Worm (Caenorhabditis elegans) whole organism, L3 larva: ENCODE results near the gene C15F1.2.

Source experiments
- R02D3.7 ChIP-seq: fragments of 150-350 bp; optimal IDR thresholded peaks from 2 replicates; lab custom pipeline; 2014; ENCODE audit warnings: missing biosample characterization, missing genetic modification characterization
- ZK546.5 ChIP-seq: sonication (generic microtip); optimal IDR thresholded peaks from 2 replicates; lab custom pipeline; 2017; ENCODE audit warnings: missing biosample characterization, missing genetic modification characterization
- aly-2 ChIP-seq: fragments of 150-350 bp; optimal IDR thresholded peaks from 2 replicates; lab custom pipeline; 2014; ENCODE audit warnings: missing biosample characterization, missing genetic modification characterization
- ama-1 ChIP-seq: fragments of 150-350 bp; optimal IDR thresholded peaks from 2 replicates; lab custom pipeline; 2018
- ceh-16 ChIP-seq: sonication (generic microtip); optimal IDR thresholded peaks from 2 replicates; lab custom pipeline; 2017; ENCODE audit warnings: missing biosample characterization, missing genetic modification characterization
- ceh-28 ChIP-seq: fragments of 150-350 bp; optimal IDR thresholded peaks from 2 replicates; lab custom pipeline; 2014; ENCODE audit warnings: missing biosample characterization, missing genetic modification reagents, missing genetic modification characterization
- ceh-82 ChIP-seq: fragments of 150-350 bp; optimal IDR thresholded peaks from 2 replicates; lab custom pipeline; 2014; ENCODE audit warnings: missing biosample characterization, missing genetic modification characterization
- ceh-9 ChIP-seq: sonication (generic microtip); optimal IDR thresholded peaks from 2 replicates; lab custom pipeline; 2018; ENCODE audit warnings: missing biosample characterization, missing genetic modification characterization
- elt-2 ChIP-seq: sonication (generic microtip); optimal IDR thresholded peaks from 2 replicates; lab custom pipeline; 2016; ENCODE audit warnings: missing genetic modification reagents, mild to moderate bottlenecking, missing genetic modification characterization, missing compliant biosample characterization
- elt-3 ChIP-seq, 3 experiments: fragments of 150-350 bp in 1 of 3; sonication (generic microtip) in 2 of 3; optimal IDR thresholded peaks; 2 replicates in 2 of 3; 4 replicates in 1 of 3; lab custom pipeline; 2014 to 2017; ENCODE audit warnings: missing biosample characterization in 3 of 3, missing genetic modification characterization in 3 of 3
- fkh-10 ChIP-seq: sonication (generic microtip); optimal IDR thresholded peaks from 2 replicates; lab custom pipeline; 2017; ENCODE audit warnings: missing biosample characterization, missing genetic modification reagents, missing genetic modification characterization
- fkh-2 ChIP-seq: fragments of 150-350 bp; optimal IDR thresholded peaks from 2 replicates; lab custom pipeline; 2014; ENCODE audit warnings: missing biosample characterization, missing genetic modification reagents, missing genetic modification characterization
- hmg-11 ChIP-seq: sonication (generic microtip); optimal IDR thresholded peaks from 2 replicates; lab custom pipeline; 2016; ENCODE audit warnings: missing genetic modification characterization, missing compliant biosample characterization
- jun-1 ChIP-seq: fragments of 150-350 bp; optimal IDR thresholded peaks from 2 replicates; lab custom pipeline; 2014; ENCODE audit warnings: missing biosample characterization, missing genetic modification reagents, missing genetic modification characterization
- lin-15B ChIP-seq: fragments of 150-350 bp; optimal IDR thresholded peaks from 2 replicates; lab custom pipeline; 2014; ENCODE audit warnings: missing biosample characterization, missing genetic modification characterization
- lin-39 ChIP-seq: fragments of 150-350 bp; optimal IDR thresholded peaks from 2 replicates; lab custom pipeline; 2018; ENCODE audit warnings: missing biosample characterization, missing genetic modification reagents, missing genetic modification characterization
- lsy-12 ChIP-seq: sonication (generic microtip); optimal IDR thresholded peaks from 2 replicates; lab custom pipeline; 2016; ENCODE audit warnings: mild to moderate bottlenecking, missing genetic modification characterization, missing compliant biosample characterization
- mdl-1 ChIP-seq: fragments of 150-350 bp; optimal IDR thresholded peaks from 2 replicates; lab custom pipeline; 2014; ENCODE audit warnings: missing biosample characterization, missing genetic modification characterization
- mml-1 ChIP-seq: fragments of 150-350 bp; sonication (generic microtip); optimal IDR thresholded peaks from 3 replicates; lab custom pipeline; 2014; ENCODE audit warnings: missing biosample characterization, missing genetic modification characterization
- nfya-1 ChIP-seq: sonication (generic microtip); optimal IDR thresholded peaks from 2 replicates; lab custom pipeline; 2017; ENCODE audit warnings: missing genetic modification characterization, mild to moderate bottlenecking, missing compliant biosample characterization, antibody characterized with exemption, moderate library complexity; ENCODE audit not compliant: insufficient read depth
- nhr-11 ChIP-seq: fragments of 150-350 bp; optimal IDR thresholded peaks from 2 replicates; lab custom pipeline; 2014; ENCODE audit warnings: missing biosample characterization, missing genetic modification characterization
- nhr-23 ChIP-seq: fragments of 150-350 bp; optimal IDR thresholded peaks from 2 replicates; lab custom pipeline; 2014; ENCODE audit warnings: missing biosample characterization, missing genetic modification reagents, missing genetic modification characterization
- nhr-25 ChIP-seq: sonication (generic microtip); optimal IDR thresholded peaks from 2 replicates; lab custom pipeline; 2017; ENCODE audit warnings: missing biosample characterization, missing genetic modification characterization
- nhr-43 ChIP-seq: sonication (generic microtip); optimal IDR thresholded peaks from 2 replicates; lab custom pipeline; 2016; ENCODE audit warnings: mild to moderate bottlenecking, missing genetic modification characterization, missing compliant biosample characterization; ENCODE audit not compliant: poor library complexity, severe bottlenecking
- nhr-67 ChIP-seq: fragments of 150-350 bp; optimal IDR thresholded peaks from 2 replicates; lab custom pipeline; 2014; ENCODE audit warnings: missing biosample characterization, missing genetic modification characterization
- nhr-76 ChIP-seq: fragments of 150-350 bp; sonication (generic microtip); optimal IDR thresholded peaks from 5 replicates; lab custom pipeline; 2014; ENCODE audit warnings: missing biosample characterization, missing genetic modification characterization
- nhr-77 ChIP-seq: fragments of 150-350 bp; optimal IDR thresholded peaks from 2 replicates; lab custom pipeline; 2014; ENCODE audit warnings: missing biosample characterization, missing genetic modification characterization
- pha-4 ChIP-seq: fragments of 150-350 bp; optimal IDR thresholded peaks from 2 replicates; lab custom pipeline; 2014; ENCODE audit warnings: missing biosample characterization, missing genetic modification reagents, missing genetic modification characterization
- pqm-1 ChIP-seq: fragments of 150-350 bp; optimal IDR thresholded peaks from 2 replicates; lab custom pipeline; 2017; ENCODE audit warnings: missing biosample characterization, missing genetic modification characterization, inconsistent platforms
- sea-2 ChIP-seq: fragments of 150-350 bp; sonication (generic microtip); optimal IDR thresholded peaks from 4 replicates; lab custom pipeline; 2014; ENCODE audit warnings: missing biosample characterization, missing genetic modification reagents, missing genetic modification characterization
- skn-1 ChIP-seq: fragments of 150-350 bp; optimal IDR thresholded peaks from 2 replicates; lab custom pipeline; 2014; ENCODE audit warnings: missing biosample characterization, missing genetic modification characterization
- snpc-4 ChIP-seq: fragments of 150-350 bp; optimal IDR thresholded peaks from 2 replicates; lab custom pipeline; 2014; ENCODE audit warnings: missing biosample characterization, missing genetic modification characterization
- unc-39 ChIP-seq: sonication (generic microtip); optimal IDR thresholded peaks from 4 replicates; lab custom pipeline; 2017; ENCODE audit warnings: missing biosample characterization, missing genetic modification characterization
- zag-1 ChIP-seq: fragments of 150-350 bp; optimal IDR thresholded peaks from 2 replicates; lab custom pipeline; 2014; ENCODE audit warnings: missing biosample characterization, missing genetic modification characterization

Gene C15F1.2

ce11 chrII:6994677-6995076 lies 14.9 kb downstream of the C15F1.2 start, which contains the start of gene unc-104:
Gene unc-104, plus strand, starts transcription at chrII:6994987.
- TF ChIP-seq fkh-2 (tag; lab: Kevin White, UChicago), result no peak
- TF ChIP-seq lin-39 (tag; lab: Kevin White, UChicago), result no peak
- TF ChIP-seq sea-2 (GFP tag; lab: Kevin White, UChicago), result no peak
- TF ChIP-seq fkh-10 (GFP tag; lab: Kevin White, UChicago), result peak; percentile 87
- TF ChIP-seq nfya-1 (tag; lab: Kevin White, UChicago), result peak; percentile 44

- no peak for TF ChIP-seq jun-1 (tag; lab: Kevin White, UChicago)
- TF ChIP-seq lin-39 (tag; lab: Kevin White, UChicago), result no peak
- no peak for TF ChIP-seq ZK546.5 (tag; lab: Kevin White, UChicago)
- TF ChIP-seq nhr-25 (tag; lab: Kevin White, UChicago), result no peak
- no peak for TF ChIP-seq R02D3.7 (tag; lab: Kevin White, UChicago)
- TF ChIP-seq elt-2 (tag; lab: Kevin White, UChicago), result no peak
- no peak for TF ChIP-seq skn-1 (tag; lab: Kevin White, UChicago)
- no peak for TF ChIP-seq ceh-16
- TF ChIP-seq nfya-1 (tag; lab: Kevin White, UChicago), result no peak
- TF ChIP-seq aly-2 (tag; lab: Kevin White, UChicago), result no peak
- no peak for TF ChIP-seq sea-2 (GFP tag; lab: Kevin White, UChicago)
- TF ChIP-seq fkh-10 (GFP tag; lab: Kevin White, UChicago), result no peak
- no peak for TF ChIP-seq fkh-2 (tag; lab: Kevin White, UChicago)
These were observed 15.8 kb downstream of the C15F1.2 start for ce11 chrII:6995583-6995982.

- TF ChIP-seq elt-2 (tag; lab: Kevin White, UChicago) (peak; percentile 24), lsy-12 (tag; lab: Kevin White, UChicago) (peak; percentile 13)
- TF ChIP-seq, all 47 proteins: peak for 2; not testable (repeated sequence) for 45
These were observed 21.7 kb downstream of the C15F1.2 start for ce11 chrII:7001405-7001804.

ce11 chrII:7002956-7003357 lies 23.2 kb downstream of the C15F1.2 start:
- TF ChIP-seq sea-2 (GFP tag; lab: Kevin White, UChicago), result no peak
- TF ChIP-seq nhr-23 (tag; lab: Kevin White, UChicago), result peak; percentile 1
- no peak for TF ChIP-seq skn-1 (tag; lab: Kevin White, UChicago)
- peak; percentile 9 for TF ChIP-seq hmg-11 (tag; lab: Kevin White, UChicago)
- no peak for TF ChIP-seq mdl-1
- TF ChIP-seq nhr-43, result peak; percentile 58
- no peak for TF ChIP-seq lsy-12 (tag; lab: Kevin White, UChicago)
- no peak for TF ChIP-seq jun-1 (tag; lab: Kevin White, UChicago)
- TF ChIP-seq ceh-82 (tag; lab: Kevin White, UChicago), result no peak
- no peak for TF ChIP-seq pha-4 (tag; lab: Kevin White, UChicago)
- TF ChIP-seq pqm-1, result peak; percentile 4
- no peak for TF ChIP-seq ama-1 (lab: Kevin White, UChicago)
- TF ChIP-seq nhr-67 (tag; lab: Kevin White, UChicago), result no peak
- no peak for TF ChIP-seq unc-39
- no peak for TF ChIP-seq zag-1 (tag; lab: Kevin White, UChicago)
- TF ChIP-seq fkh-2 (tag; lab: Kevin White, UChicago), result no peak
- no peak for TF ChIP-seq R02D3.7 (tag; lab: Kevin White, UChicago)
- no peak for TF ChIP-seq nhr-11 (tag; lab: Kevin White, UChicago)
- no peak for TF ChIP-seq mml-1 (tag; lab: Kevin White, UChicago)
- TF ChIP-seq lin-15B (tag; lab: Kevin White, UChicago), result no peak
- TF ChIP-seq nhr-25 (tag; lab: Kevin White, UChicago), result peak; percentile 28
- no peak for TF ChIP-seq ceh-9
- TF ChIP-seq nfya-1 (tag; lab: Kevin White, UChicago), result peak; percentile 19
- no peak for TF ChIP-seq lin-39 (tag; lab: Kevin White, UChicago)

ce11 chrII:7012592-7012991 lies 32.8 kb downstream of the C15F1.2 start, which contains the start of gene sqv-7:
Gene sqv-7, minus strand, starts transcription at chrII:7012692.
- TF ChIP-seq pha-4 (tag; lab: Kevin White, UChicago) (no peak), lin-15B (tag; lab: Kevin White, UChicago) (no peak), ceh-28 (tag; lab: Kevin White, UChicago) (no peak), elt-3 (tag; optimal IDR thresholded peaks at IDR 0.05; lab: Kevin White, UChicago) (no peak), snpc-4 (no peak), nhr-43 (no peak), nhr-77 (tag; lab: Kevin White, UChicago) (no peak), pqm-1 (no peak), nhr-11 (tag; lab: Kevin White, UChicago) (no peak), fkh-2 (tag; lab: Kevin White, UChicago) (no peak), nhr-76 (tag; lab: Kevin White, UChicago) (no peak)
- TF ChIP-seq, all 47 proteins: peak for 0
